Worm (Caenorhabditis elegans): ENCODE data around the gene num-1.
A peak's percentile ranks its signal among the peaks of the same experiment; 100 is the strongest.

The num-1 gene

ce11 chrV:20868329-20868728 lies 38.7 kb downstream of the num-1 start, which contains the start of gene F31D4.8:
Gene F31D4.8, minus strand, starts transcription at chrV:20868429.
- TF ChIP-seq ceh-82 (tag; optimal IDR thresholded peaks at IDR 0.05) (no peak), ztf-7 (tag; optimal IDR thresholded peaks at IDR 0.05) (no peak), daf-16 (GFP tag; optimal IDR thresholded peaks at IDR 0.05) (no peak), daf-16 (tag; optimal IDR thresholded peaks at IDR 0.05) (peak; percentile 20), hmg-1.1 (GFP tag; IDR thresholded peaks at IDR 0.05) (no peak), aha-1 (tag) (peak; percentile 41)

- TF ChIP-seq ces-1 (GFP tag; optimal IDR thresholded peaks at IDR 0.05) (no peak), mxl-3 (GFP tag; optimal IDR thresholded peaks at IDR 0.05) (no peak), lim-7 (GFP tag; IDR thresholded peaks at IDR 0.05) (no peak), aha-1 (tag) (peak; percentile 61), egl-27 (tag; optimal IDR thresholded peaks at IDR 0.05) (no peak)
Measured at ce11 chrV:20870633-20871032, 41.0 kb downstream of the num-1 start.

DNA sequence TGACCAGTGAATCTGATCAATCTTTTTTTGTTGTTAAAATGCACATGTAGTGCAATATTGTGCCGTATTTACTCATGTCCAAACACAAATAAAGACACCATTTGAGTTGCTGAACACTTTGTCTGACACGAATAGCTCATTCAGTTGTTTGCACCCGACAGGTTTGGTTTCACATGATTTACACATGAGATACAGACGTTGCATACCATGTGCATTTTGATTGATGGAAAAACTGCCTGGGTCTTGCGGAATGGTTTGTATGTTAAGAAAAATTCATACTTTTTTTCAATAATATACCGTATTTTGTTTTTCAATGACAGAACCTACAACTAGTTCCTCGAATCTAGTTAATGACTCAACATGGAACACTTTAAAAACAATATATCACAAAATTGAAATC lies 41.6 kb downstream of the num-1 start:
- TF ChIP-seq lin-39 (tag; optimal IDR thresholded peaks at IDR 0.05): no peak
- no peak for TF ChIP-seq Y5F2A.4 (GFP tag; optimal IDR thresholded peaks at IDR 0.05)
- no peak for TF ChIP-seq unc-39 (tag; optimal IDR thresholded peaks at IDR 0.05)
- peak; percentile 10 for TF ChIP-seq dve-1 (tag; optimal IDR thresholded peaks at IDR 0.05; ENCODE audit: insufficient read depth)
- no peak for TF ChIP-seq mdt-29 (GFP tag; IDR thresholded peaks at IDR 0.05)
- TF ChIP-seq mxl-2 (GFP tag; conservative IDR thresholded peaks at IDR 0.05): peak; percentile 97
- TF ChIP-seq Y48G9A.11 (GFP tag; IDR thresholded peaks at IDR 0.05): no peak
- peak in 1 of 2 experiments; percentile 81 for TF ChIP-seq unc-62 (GFP tag; optimal IDR thresholded peaks at IDR 0.05 in 1 of 2)
- no peak for TF ChIP-seq unc-62 (tag; optimal IDR thresholded peaks at IDR 0.05)
- no peak for TF ChIP-seq ceh-20 (GFP tag; IDR thresholded peaks at IDR 0.05)
- TF ChIP-seq attf-4 (tag; optimal IDR thresholded peaks at IDR 0.05): no peak
- TF ChIP-seq lin-1 (GFP tag; IDR thresholded peaks at IDR 0.05): no peak
- no peak for TF ChIP-seq nhr-102 (tag; optimal IDR thresholded peaks at IDR 0.05)
- TF ChIP-seq egl-27 (tag; optimal IDR thresholded peaks at IDR 0.05): no peak
- no peak for TF ChIP-seq zfp-2 (tag; optimal IDR thresholded peaks at IDR 0.05)
- TF ChIP-seq tra-1 (GFP tag; IDR thresholded peaks at IDR 0.05): no peak
- TF ChIP-seq Y75B8A.6 (GFP tag; IDR thresholded peaks at IDR 0.05): no peak
- no peak for TF ChIP-seq ceh-82 (tag; optimal IDR thresholded peaks at IDR 0.05)
- no peak for TF ChIP-seq daf-8 (GFP tag; IDR thresholded peaks at IDR 0.05)
- TF ChIP-seq snpc-1.2 (GFP tag; IDR thresholded peaks at IDR 0.05): no peak
- TF ChIP-seq T20F7.1 (GFP tag; optimal IDR thresholded peaks at IDR 0.05): no peak
- TF ChIP-seq T26A8.4 (GFP tag; IDR thresholded peaks at IDR 0.05): no peak
- no peak for TF ChIP-seq ceh-28 (tag; optimal IDR thresholded peaks at IDR 0.05)
- no peak for TF ChIP-seq zip-11 (GFP tag; IDR thresholded peaks at IDR 0.05)
- TF ChIP-seq duxl-1 (tag; optimal IDR thresholded peaks at IDR 0.05; ENCODE audit: poor library complexity): no peak
- TF ChIP-seq dmd-6 (GFP tag; IDR thresholded peaks at IDR 0.05): peak; percentile 67
- TF ChIP-seq F44E2.7 (GFP tag; IDR thresholded peaks at IDR 0.05): no peak
- no peak for TF ChIP-seq lir-3 (tag; optimal IDR thresholded peaks at IDR 0.05)
- TF ChIP-seq nhr-48 (tag; optimal IDR thresholded peaks at IDR 0.05): peak; percentile 35
- peak; percentile 54 for TF ChIP-seq hlh-30 (tag; optimal IDR thresholded peaks at IDR 0.05; ENCODE audit: insufficient read depth)
- no peak for TF ChIP-seq nhr-237 (tag; optimal IDR thresholded peaks at IDR 0.05)
- no peak for TF ChIP-seq lin-38 (GFP tag; IDR thresholded peaks at IDR 0.05)
- no peak for TF ChIP-seq daf-16 (GFP tag; optimal IDR thresholded peaks at IDR 0.05)
- TF ChIP-seq daf-16 (tag; optimal IDR thresholded peaks at IDR 0.05): peak; percentile 39
- TF ChIP-seq pqm-1 (tag; optimal IDR thresholded peaks at IDR 0.05): no peak
- TF ChIP-seq nhr-25 (tag; optimal IDR thresholded peaks at IDR 0.05; ENCODE audit: borderline replicate concordance, insufficient read depth): no peak
- TF ChIP-seq nhr-11 (tag; optimal IDR thresholded peaks at IDR 0.05): no peak
- no peak for TF ChIP-seq R02D3.7 (tag; optimal IDR thresholded peaks at IDR 0.05)
- TF ChIP-seq php-3 (GFP tag; IDR thresholded peaks at IDR 0.05): no peak
- TF ChIP-seq lin-29 (GFP tag; IDR thresholded peaks at IDR 0.05): no peak
- TF ChIP-seq spr-1 (tag; optimal IDR thresholded peaks at IDR 0.05): no peak
- no peak for TF ChIP-seq hmg-1.1 (GFP tag; IDR thresholded peaks at IDR 0.05)
